Worm (Caenorhabditis elegans) whole organism, L4 larva: ENCODE results near the gene snt-2.

Experiments used
- F37D6.2 ChIP-seq: sonication (generic microtip); optimal IDR thresholded peaks from 2 replicates; lab custom pipeline; 2016; ENCODE audit warnings: mild to moderate bottlenecking, missing genetic modification characterization, missing compliant biosample characterization
- Y48G9A.11 ChIP-seq: fragments of 200-800 bp; sonication (Bioruptor generic); IDR thresholded peaks from 2 replicates; pipeline ENCODE4 v1.3.6; 2022; ENCODE audit warnings: missing genetic modification reagents, missing genetic modification characterization, missing compliant biosample characterization
- Y75B8A.6 ChIP-seq: fragments of 200-800 bp; sonication (Bioruptor generic); IDR thresholded peaks from 2 replicates; pipeline ENCODE4 v1.3.6; 2022; ENCODE audit warnings: missing genetic modification reagents, missing genetic modification characterization, missing compliant biosample characterization
- ZK546.5 ChIP-seq, 2 experiments: sonication (generic microtip); optimal IDR thresholded peaks; 2 replicates each; lab custom pipeline; 2017; ENCODE audit warnings: missing biosample characterization in 2 of 2, missing genetic modification characterization in 2 of 2
- aha-1 ChIP-seq: fragments of 150-350 bp; peaks from one replicate; lab custom pipeline; 2014; ENCODE audit warnings: missing biosample characterization, missing genetic modification characterization
- ama-1 ChIP-seq: fragments of 150-350 bp; optimal IDR thresholded peaks from 2 replicates; lab custom pipeline; 2014; ENCODE audit warnings: inconsistent platforms, mixed read lengths
- ceh-32 ChIP-seq: sonication (generic microtip); optimal IDR thresholded peaks from 2 replicates; lab custom pipeline; 2016; ENCODE audit warnings: mild to moderate bottlenecking, missing genetic modification characterization, missing compliant biosample characterization; ENCODE audit not compliant: poor library complexity
- ceh-44 ChIP-seq: fragments of 200-800 bp; sonication (Bioruptor generic); IDR thresholded peaks from 2 replicates; pipeline ENCODE4 v1.3.6; 2022; ENCODE audit warnings: missing genetic modification reagents, missing genetic modification characterization, missing compliant biosample characterization
- ceh-82 ChIP-seq: sonication (generic microtip); optimal IDR thresholded peaks from 2 replicates; lab custom pipeline; 2017; ENCODE audit warnings: missing biosample characterization, missing genetic modification characterization
- ces-1 ChIP-seq: fragments of 150-350 bp; sonication (generic microtip); optimal IDR thresholded peaks from 4 replicates; lab custom pipeline; 2014; ENCODE audit warnings: missing biosample characterization, missing genetic modification reagents, missing genetic modification characterization
- ctbp-1 ChIP-seq: fragments of 200-800 bp; sonication (Bioruptor generic); IDR thresholded peaks from 2 replicates; pipeline ENCODE4 v1.3.6; 2022; ENCODE audit warnings: missing genetic modification reagents, missing genetic modification characterization, missing compliant biosample characterization
- daf-16 ChIP-seq, 3 experiments: sonication (generic microtip); optimal IDR thresholded peaks; 2 replicates each; lab custom pipeline; 2016 to 2017; ENCODE audit warnings: missing genetic modification characterization in 3 of 3, missing genetic modification reagents in 3 of 3, mild to moderate bottlenecking in 2 of 3, missing compliant biosample characterization in 2 of 3, missing biosample characterization in 1 of 3, moderate library complexity in 1 of 3
- daf-19 ChIP-seq: fragments of 200-800 bp; sonication (Bioruptor generic); conservative IDR thresholded peaks from 2 replicates; pipeline ENCODE4 v1.3.6; 2022; ENCODE audit warnings: missing genetic modification characterization, missing compliant biosample characterization
- dmd-6 ChIP-seq: fragments of 200-800 bp; sonication (Bioruptor generic); IDR thresholded peaks from 2 replicates; pipeline ENCODE4 v1.3.6; 2022; ENCODE audit warnings: missing genetic modification reagents, missing genetic modification characterization, missing compliant biosample characterization
- dpl-1 ChIP-seq: fragments of 150-350 bp; optimal IDR thresholded peaks from 2 replicates; lab custom pipeline; 2014; ENCODE audit warnings: missing biosample characterization, missing genetic modification reagents, missing genetic modification characterization
- duxl-1 ChIP-seq: sonication (generic microtip); optimal IDR thresholded peaks from 2 replicates; lab custom pipeline; 2016; ENCODE audit warnings: mild to moderate bottlenecking, missing genetic modification characterization, moderate library complexity, missing compliant biosample characterization; ENCODE audit not compliant: poor library complexity
- hlh-11 ChIP-seq: fragments of 200-800 bp; sonication (Bioruptor generic); optimal IDR thresholded peaks from 2 replicates; lab custom pipeline; 2018; ENCODE audit warnings: mild to moderate bottlenecking, missing genetic modification characterization, missing compliant biosample characterization
- hlh-30 ChIP-seq: sonication (generic microtip); optimal IDR thresholded peaks from 2 replicates; lab custom pipeline; 2017; ENCODE audit warnings: antibody characterized with exemption, mild to moderate bottlenecking, missing genetic modification characterization, missing compliant biosample characterization; ENCODE audit not compliant: insufficient read depth
- lin-13 ChIP-seq: fragments of 150-350 bp; optimal IDR thresholded peaks from 2 replicates; lab custom pipeline; 2014; ENCODE audit warnings: missing biosample characterization, missing genetic modification reagents, missing genetic modification characterization
- lin-38 ChIP-seq: fragments of 200-800 bp; sonication (Bioruptor generic); IDR thresholded peaks from 2 replicates; pipeline ENCODE4 v1.3.6; 2022; ENCODE audit warnings: missing genetic modification reagents, missing genetic modification characterization, missing compliant biosample characterization
- lir-3 ChIP-seq: sonication (generic microtip); optimal IDR thresholded peaks from 2 replicates; lab custom pipeline; 2016; ENCODE audit warnings: mild to moderate bottlenecking, missing genetic modification characterization, missing compliant biosample characterization
- lsy-2 ChIP-seq, 2 experiments: fragments of 150-350 bp in 1 of 2; sonication (generic microtip) in 1 of 2; optimal IDR thresholded peaks; 2 replicates each; lab custom pipeline; 2014 to 2017; ENCODE audit warnings: missing biosample characterization in 2 of 2, missing genetic modification characterization in 2 of 2
- mdl-1 ChIP-seq, 2 experiments: fragments of 150-350 bp in 1 of 2; sonication (generic microtip) in 1 of 2; optimal IDR thresholded peaks; 2 replicates each; lab custom pipeline; 2014 to 2017; ENCODE audit warnings: missing biosample characterization in 2 of 2, missing genetic modification characterization in 2 of 2
- mes-2 ChIP-seq: sonication (generic microtip); optimal IDR thresholded peaks from 2 replicates; lab custom pipeline; 2016; ENCODE audit warnings: missing genotype, mild to moderate bottlenecking, missing genetic modification characterization, missing compliant biosample characterization; ENCODE audit not compliant: poor library complexity, severe bottlenecking
- mxl-2 ChIP-seq: fragments of 200-800 bp; sonication (Bioruptor generic); conservative IDR thresholded peaks from 2 replicates; pipeline ENCODE4 v1.3.6; 2022; ENCODE audit warnings: missing genetic modification reagents, missing genetic modification characterization, missing compliant biosample characterization
- mxl-3 ChIP-seq: fragments of 200-800 bp; sonication (Bioruptor generic); optimal IDR thresholded peaks from 2 replicates; lab custom pipeline; 2018; ENCODE audit warnings: mild to moderate bottlenecking, missing genetic modification characterization, missing compliant biosample characterization
- nhr-10 ChIP-seq: fragments of 150-350 bp; optimal IDR thresholded peaks from 2 replicates; lab custom pipeline; 2014; ENCODE audit warnings: missing biosample characterization, missing genetic modification characterization
- nhr-11 ChIP-seq: fragments of 150-350 bp; optimal IDR thresholded peaks from 2 replicates; lab custom pipeline; 2014; ENCODE audit warnings: missing biosample characterization, missing genetic modification characterization
- nhr-111 ChIP-seq: fragments of 200-800 bp; sonication (Bioruptor generic); optimal IDR thresholded peaks from 2 replicates; lab custom pipeline; 2018; ENCODE audit warnings: mild to moderate bottlenecking, missing genetic modification characterization, missing compliant biosample characterization
- nhr-41 ChIP-seq: fragments of 200-800 bp; sonication (Bioruptor generic); IDR thresholded peaks from 2 replicates; pipeline ENCODE4 v1.3.6; 2022; ENCODE audit warnings: missing genetic modification reagents, missing genetic modification characterization, missing compliant biosample characterization
- nhr-48 ChIP-seq: sonication (generic microtip); optimal IDR thresholded peaks from 2 replicates; lab custom pipeline; 2016; ENCODE audit warnings: mild to moderate bottlenecking, missing genetic modification characterization, missing compliant biosample characterization
- nhr-6 ChIP-seq: fragments of 150-350 bp; optimal IDR thresholded peaks from 2 replicates; lab custom pipeline; 2014; ENCODE audit warnings: missing biosample characterization, missing genetic modification characterization
- nhr-76 ChIP-seq: fragments of 150-350 bp; optimal IDR thresholded peaks from 2 replicates; lab custom pipeline; 2014; ENCODE audit warnings: missing biosample characterization, missing genetic modification characterization
- php-3 ChIP-seq: fragments of 200-800 bp; sonication (Bioruptor generic); IDR thresholded peaks from 2 replicates; pipeline ENCODE4 v1.3.6; 2022; ENCODE audit warnings: missing genetic modification reagents, missing genetic modification characterization, missing compliant biosample characterization
- pqm-1 ChIP-seq: sonication (generic microtip); optimal IDR thresholded peaks from 2 replicates; lab custom pipeline; 2017; ENCODE audit warnings: missing biosample characterization, missing genetic modification characterization
- saeg-2 ChIP-seq: fragments of 200-800 bp; sonication (Bioruptor generic); IDR thresholded peaks from 2 replicates; pipeline ENCODE4 v1.3.6; 2022; ENCODE audit warnings: missing genetic modification reagents, missing genetic modification characterization, missing compliant biosample characterization
- sdz-12 ChIP-seq: fragments of 200-800 bp; sonication (Bioruptor generic); optimal IDR thresholded peaks from 2 replicates; lab custom pipeline; 2018; ENCODE audit warnings: mild to moderate bottlenecking, missing genetic modification characterization, missing compliant biosample characterization
- skn-1 ChIP-seq: fragments of 150-350 bp; optimal IDR thresholded peaks from 2 replicates; lab custom pipeline; 2014; ENCODE audit warnings: missing biosample characterization, missing genetic modification characterization
- snpc-4 ChIP-seq: fragments of 150-350 bp; optimal IDR thresholded peaks from 2 replicates; lab custom pipeline; 2014; ENCODE audit warnings: missing biosample characterization, missing genetic modification characterization
- spr-3 ChIP-seq: fragments of 200-800 bp; sonication (Bioruptor generic); optimal IDR thresholded peaks from 2 replicates; lab custom pipeline; 2018; ENCODE audit warnings: mild to moderate bottlenecking, missing genetic modification characterization, missing compliant biosample characterization
- tra-1 ChIP-seq: fragments of 200-800 bp; sonication (Bioruptor generic); IDR thresholded peaks from 2 replicates; pipeline ENCODE4 v1.3.6; 2022; ENCODE audit warnings: missing genetic modification reagents, missing genetic modification characterization, missing compliant biosample characterization
- zip-11 ChIP-seq: fragments of 200-800 bp; sonication (Bioruptor generic); IDR thresholded peaks from 2 replicates; pipeline ENCODE4 v1.3.6; 2022; ENCODE audit warnings: missing genetic modification characterization, missing compliant biosample characterization
- ztf-11 ChIP-seq: fragments of 150-350 bp; optimal IDR thresholded peaks from 2 replicates; lab custom pipeline; 2014; ENCODE audit warnings: missing biosample characterization, missing genetic modification characterization
- ztf-7 ChIP-seq: fragments of 150-350 bp; optimal IDR thresholded peaks from 2 replicates; lab custom pipeline; 2014; ENCODE audit warnings: missing biosample characterization, missing genetic modification characterization

The snt-2 gene

DNA sequence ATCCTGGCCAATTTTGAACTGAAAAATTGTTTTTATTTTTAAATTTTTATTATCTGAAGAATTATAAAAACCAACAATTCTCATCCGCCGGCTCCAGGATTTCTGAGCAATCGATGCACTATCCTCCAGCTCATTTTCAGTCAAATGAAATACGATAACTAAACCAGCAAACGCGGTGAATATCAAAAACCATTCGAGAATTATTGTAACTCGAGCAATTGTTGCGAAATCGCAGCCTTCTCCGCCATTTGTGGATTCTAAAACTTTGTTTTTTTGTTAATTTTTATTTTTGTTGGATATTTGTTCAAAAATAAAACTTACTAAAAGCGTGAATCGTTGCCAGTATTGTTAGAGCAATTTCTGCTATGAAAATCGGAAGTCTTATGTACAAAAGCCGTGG, 11.0 kb downstream of the snt-2 start:
- TF ChIP-seq lin-38 (GFP tag; lab: Robert Waterston, UW), result peak; percentile 14; the same call in 1 of the 2 replicates
- no peak for TF ChIP-seq ZK546.5 (tag; optimal IDR thresholded peaks at IDR 0.05; lab: Kevin White, UChicago)
- TF ChIP-seq aha-1 (tag; lab: Kevin White, UChicago), result peak; percentile 51
- TF ChIP-seq skn-1, result no peak

DNA sequence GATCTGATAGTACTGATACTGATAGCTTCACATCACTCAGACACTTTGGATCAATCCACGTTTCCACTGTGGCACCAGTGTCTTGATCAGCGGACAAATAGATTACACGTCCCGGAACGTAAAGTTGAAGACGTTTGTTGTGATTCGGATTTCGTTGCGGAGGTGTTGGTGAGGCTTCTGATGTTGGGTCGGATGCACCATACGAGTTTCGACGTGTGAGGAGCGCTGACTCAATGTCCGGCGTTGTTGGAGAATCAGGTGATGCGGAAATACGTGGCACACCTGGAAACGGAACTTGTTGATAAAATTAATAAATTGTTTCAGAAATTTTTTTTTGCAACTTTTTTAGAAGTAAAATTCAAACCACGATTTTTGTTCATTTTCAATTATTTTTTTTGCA, 14.8 kb downstream of the snt-2 start, which contains the start of gene alh-11:
Gene alh-11, minus strand, starts transcription at position 101 of the 400 bp plus-strand sequence.
- TF ChIP-seq dmd-6 (GFP tag; lab: Robert Waterston, UW) (no peak), saeg-2 (no peak), ztf-7 (tag; lab: Kevin White, UChicago) (no peak), lin-13 (GFP tag; lab: Kevin White, UChicago) (no peak), F37D6.2 (tag; lab: Kevin White, UChicago) (no peak), ztf-11 (tag; lab: Kevin White, UChicago) (no peak), nhr-76 (tag; lab: Kevin White, UChicago) (no peak), ctbp-1 (GFP tag; lab: Robert Waterston, UW) (no peak), duxl-1 (tag; lab: Kevin White, UChicago) (no peak), mxl-2 (GFP tag; lab: Robert Waterston, UW) (no peak), nhr-10 (tag; lab: Kevin White, UChicago) (no peak), tra-1 (GFP tag; lab: Robert Waterston, UW) (no peak), ces-1 (GFP tag; lab: Kevin White, UChicago) (no peak), lir-3 (no peak), php-3 (GFP tag; lab: Robert Waterston, UW) (no peak)

DNA sequence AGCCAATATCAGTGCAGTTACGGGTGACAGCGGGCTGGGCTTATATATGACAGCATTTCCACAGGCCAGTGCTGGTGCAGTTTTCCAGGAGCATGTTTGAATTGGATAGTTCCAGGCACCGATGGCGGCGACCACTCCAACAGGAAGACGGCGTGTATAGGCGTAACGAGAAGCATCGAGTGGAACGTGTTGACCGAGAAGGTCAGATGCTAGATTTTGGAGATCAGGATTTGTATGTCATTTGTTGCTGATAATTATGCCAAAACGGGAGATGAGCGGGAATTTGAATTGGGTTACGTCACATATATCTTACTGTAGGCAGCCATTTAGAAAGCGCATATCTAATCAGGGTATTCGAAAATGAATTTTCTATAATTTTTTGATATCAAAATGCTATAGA, 18.1 kb downstream of the snt-2 start:
- TF ChIP-seq lin-13 (GFP tag; lab: Kevin White, UChicago), result no peak
- TF ChIP-seq mxl-3, result no peak
- peak; percentile 55 for TF ChIP-seq aha-1 (tag; lab: Kevin White, UChicago)

DNA sequence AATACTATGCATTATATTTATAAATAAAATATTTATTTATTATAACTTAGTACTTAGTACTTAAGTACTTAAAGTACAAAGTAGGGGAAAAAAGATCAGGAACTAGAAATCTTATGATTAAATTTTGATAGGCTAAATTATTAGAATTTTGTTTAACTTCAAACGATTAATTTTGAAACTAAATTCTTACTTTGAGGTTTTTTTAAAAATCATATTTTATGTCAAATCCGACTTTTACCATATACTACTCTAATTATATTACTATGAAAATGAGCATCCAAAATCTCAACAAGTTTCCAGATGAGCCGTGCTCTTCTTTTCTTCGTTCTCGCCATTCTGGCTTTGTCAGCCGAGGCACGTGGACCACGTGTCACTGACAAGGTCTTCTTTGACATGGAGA, 20.4 kb downstream of the snt-2 start, which contains the start of gene cyn-6:
Gene cyn-6, plus strand, starts transcription at position 301 of the 400 bp plus-strand sequence.
- TF ChIP-seq dpl-1 (GFP tag; lab: Kevin White, UChicago) (no peak), lir-3 (no peak), nhr-11 (tag; lab: Kevin White, UChicago) (no peak), nhr-48 (no peak), ceh-32 (tag; lab: Kevin White, UChicago) (no peak), hlh-11 (tag; lab: Kevin White, UChicago) (no peak), nhr-6 (no peak), nhr-41 (no peak), sdz-12 (GFP tag; lab: Kevin White, UChicago) (no peak), hlh-30 (tag; lab: Kevin White, UChicago) (no peak), mxl-2 (GFP tag; lab: Robert Waterston, UW) (no peak)

DNA sequence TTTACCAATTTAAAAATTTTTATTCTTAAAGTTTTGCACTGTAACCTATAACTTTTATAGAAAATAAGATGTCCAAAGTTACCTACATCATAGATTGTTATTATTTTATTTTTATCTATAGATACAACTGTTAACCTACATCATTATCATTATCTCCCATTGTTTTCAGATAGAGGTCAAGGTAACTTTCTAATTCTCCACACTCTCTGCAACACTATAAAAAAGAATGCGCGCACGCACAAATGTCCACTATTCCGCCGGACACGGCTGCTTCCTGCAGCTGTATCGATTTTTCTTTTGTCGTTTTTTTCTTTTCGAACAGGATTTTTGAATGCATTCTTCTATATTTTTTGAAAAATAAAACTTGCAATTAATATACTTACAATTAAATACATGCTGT, 20.9 kb downstream of the snt-2 start:
- TF ChIP-seq zip-11 (GFP tag; lab: Robert Waterston, UW) (no peak), mdl-1 (tag; optimal IDR thresholded peaks at IDR 0.05; lab: Kevin White, UChicago) (peak in 1 of 2 experiments; percentile 17), ces-1 (GFP tag; lab: Kevin White, UChicago) (no peak), Y48G9A.11 (no peak), ceh-44 (GFP tag; lab: Robert Waterston, UW) (no peak), ama-1 (no peak), lsy-2 (tag; optimal IDR thresholded peaks at IDR 0.05; lab: Kevin White, UChicago) (peak in 1 of 2 experiments; percentile 9), hlh-30 (tag; lab: Kevin White, UChicago) (peak; percentile 2), ztf-11 (tag; lab: Kevin White, UChicago) (no peak), F37D6.2 (tag; lab: Kevin White, UChicago) (no peak), mes-2 (tag; lab: Kevin White, UChicago) (no peak), nhr-111 (GFP tag; lab: Kevin White, UChicago) (no peak), tra-1 (GFP tag; lab: Robert Waterston, UW) (no peak), pqm-1 (tag; lab: Kevin White, UChicago) (no peak), daf-16 (GFP tag; optimal IDR thresholded peaks at IDR 0.05; lab: Kevin White, UChicago) (no peak), daf-16 (tag; optimal IDR thresholded peaks at IDR 0.05; lab: Kevin White, UChicago) (no peak), daf-19 (GFP tag; lab: Robert Waterston, UW) (no peak), snpc-4 (tag; lab: Kevin White, UChicago) (no peak), ceh-82 (tag; lab: Kevin White, UChicago) (no peak), Y75B8A.6 (no peak), spr-3 (GFP tag; lab: Kevin White, UChicago) (no peak)
